Fruit fly (Drosophila melanogaster) whole organism: ENCODE measurements around the gene Aprt.

Experiments
- CG8478 ChIP-seq: fragments of >200 bp; optimal IDR thresholded peaks from 2 replicates; lab custom pipeline; 2018; ENCODE audit warnings: inconsistent platforms
- Dll ChIP-seq: fragments of >200 bp; optimal IDR thresholded peaks from 2 replicates; lab custom pipeline; 2017
- EcR ChIP-seq, 2 experiments: fragments of >200 bp; optimal IDR thresholded peaks; 2 replicates each; lab custom pipeline; 2017; ENCODE audit warnings: missing biosample characterization in 2 of 2, missing genetic modification characterization in 2 of 2, missing genetic modification reagents in 2 of 2
- pan ChIP-seq: fragments of >200 bp; optimal IDR thresholded peaks from 2 replicates; lab custom pipeline; 2017
- usp ChIP-seq: fragments of >200 bp; optimal IDR thresholded peaks from 2 replicates; lab custom pipeline; 2017; ENCODE audit warnings: missing biosample characterization, missing genetic modification characterization, mixed read lengths

- TF ChIP-seq CG8478 (lab: Kevin White, UChicago) (no peak), pan (lab: Kevin White, UChicago) (no peak), EcR (GFP tag; optimal IDR thresholded peaks at IDR 0.05; lab: Kevin White, UChicago) (no peak), usp (GFP tag; lab: Kevin White, UChicago) (no peak), Dll (lab: Kevin White, UChicago) (no peak)
Observed at dm6 chr3L:1869719-1870118, 15.1 kb downstream of the Aprt start, which contains the start of gene CG13924.
